Worm (Caenorhabditis elegans): ENCODE data around the gene clec-255.

clec-255 gene

ce11 chrV:18721873-18722272, 48.6 kb downstream of the clec-255 start:
- no peak for TF ChIP-seq madf-10 (tag; optimal IDR thresholded peaks at IDR 0.05)
- TF ChIP-seq F49E8.2 (tag; optimal IDR thresholded peaks at IDR 0.05; ENCODE audit: insufficient read depth), result no peak
- no peak for TF ChIP-seq mcd-1 (GFP tag; IDR thresholded peaks at IDR 0.05)
- TF ChIP-seq cebp-1 (GFP tag; IDR thresholded peaks at IDR 0.05), result no peak
- no peak for TF ChIP-seq cebp-1 (tag; optimal IDR thresholded peaks at IDR 0.05)
- no peak for TF ChIP-seq lsl-1 (GFP tag; optimal IDR thresholded peaks at IDR 0.05)
- no peak for TF ChIP-seq zim-3 (tag; optimal IDR thresholded peaks at IDR 0.05)
- no peak for TF ChIP-seq ceh-100 (GFP tag; IDR thresholded peaks at IDR 0.05)
- no peak for TF ChIP-seq ceh-58 (GFP tag; IDR thresholded peaks at IDR 0.05)
- TF ChIP-seq B0336.3 (GFP tag; IDR thresholded peaks at IDR 0.05), result no peak
- TF ChIP-seq F39B2.1 (GFP tag; IDR thresholded peaks at IDR 0.05), result no peak
- TF ChIP-seq nhr-179 (tag; optimal IDR thresholded peaks at IDR 0.05), result no peak

ce11 chrV:18719956-18720489, 50.5 kb downstream of the clec-255 start, which contains the start of gene Y17D7C.2:
Gene Y17D7C.2, minus strand, starts transcription at chrV:18719987.
- TF ChIP-seq sdz-38 (tag; optimal IDR thresholded peaks at IDR 0.05) (peak; percentile 34), zfh-2 (GFP tag; conservative IDR thresholded peaks at IDR 0.05) (no peak), hlh-26 (GFP tag; conservative IDR thresholded peaks at IDR 0.05) (0 out of 2 replicates have a peak, but pooled peaks have one; percentile 59), F55B11.4 (tag; optimal IDR thresholded peaks at IDR 0.05; ENCODE audit: borderline replicate concordance, insufficient read depth) (peak; percentile 38), snpc-4 (GFP tag; optimal IDR thresholded peaks at IDR 0.05) (no peak), snpc-4 (tag; optimal IDR thresholded peaks at IDR 0.05) (peak; percentile 32 to 66 (median 60)), lir-1 (GFP tag; conservative IDR thresholded peaks at IDR 0.05) (no peak)
